Worm (Caenorhabditis elegans): ENCODE results near the gene sdz-4.

Gene sdz-4

DNA sequence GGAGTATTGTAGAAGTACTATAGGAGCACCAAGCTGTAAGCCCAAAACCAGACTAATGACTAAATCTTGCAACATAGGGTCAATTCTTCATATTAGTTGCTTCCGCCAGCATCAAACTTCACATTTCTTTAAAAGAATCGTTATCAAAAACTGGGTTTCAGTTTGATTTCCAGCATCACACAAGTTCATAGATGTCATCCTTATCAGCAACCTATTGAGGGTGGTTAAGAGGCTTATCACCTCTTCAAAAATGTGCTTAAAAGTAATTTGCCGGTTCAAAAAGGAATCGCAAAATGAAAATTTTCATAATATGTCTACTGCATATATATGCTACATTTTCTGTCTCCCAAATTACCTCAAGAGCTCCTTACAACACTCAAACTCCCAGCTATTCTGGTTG is 14.9 kb upstream of the sdz-4 start, which contains the start of gene clec-43:
Gene clec-43, plus strand, starts transcription at position 294 of the 400 bp plus-strand sequence.
- peak; percentile 76 for TF ChIP-seq pqm-1 (tag; optimal IDR thresholded peaks at IDR 0.05)
- no peak for TF ChIP-seq unc-39 (tag; optimal IDR thresholded peaks at IDR 0.05)
- peak; percentile 81 for TF ChIP-seq elt-2 (tag; optimal IDR thresholded peaks at IDR 0.05)

DNA sequence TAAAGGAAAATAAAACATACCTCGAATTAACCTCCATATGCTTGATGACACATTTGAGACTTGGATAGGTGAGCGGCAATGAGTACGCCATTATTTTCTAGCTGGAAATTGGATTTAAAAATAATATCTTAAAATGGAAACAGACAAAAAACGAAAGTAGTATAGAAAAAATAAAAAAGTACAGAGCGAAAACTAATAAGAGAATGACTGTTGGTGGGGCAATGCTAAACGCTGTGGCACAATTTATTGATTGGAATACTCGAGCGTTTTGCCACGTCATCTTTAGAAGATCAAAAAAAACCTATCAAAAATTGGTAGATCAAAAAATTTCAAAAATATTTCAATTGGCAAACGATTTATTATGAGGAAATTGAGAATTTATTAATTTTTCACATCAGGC is 10.6 kb upstream of the sdz-4 start, which contains the start of gene fbxc-32:
Gene fbxc-32, minus strand, starts transcription at position 101 of the 400 bp plus-strand sequence.
- TF ChIP-seq mdl-1 (tag; optimal IDR thresholded peaks at IDR 0.05) (no peak), aly-2 (tag; optimal IDR thresholded peaks at IDR 0.05) (no peak), lin-39 (tag; optimal IDR thresholded peaks at IDR 0.05) (no peak), nfya-1 (tag; optimal IDR thresholded peaks at IDR 0.05; ENCODE audit: insufficient read depth) (no peak), skn-1 (tag; optimal IDR thresholded peaks at IDR 0.05) (no peak), lin-15B (tag; optimal IDR thresholded peaks at IDR 0.05) (no peak), nhr-237 (tag; optimal IDR thresholded peaks at IDR 0.05) (no peak), R02D3.7 (tag; optimal IDR thresholded peaks at IDR 0.05) (no peak), elt-2 (tag; optimal IDR thresholded peaks at IDR 0.05) (no peak), unc-62 (GFP tag; optimal IDR thresholded peaks at IDR 0.05) (no peak), nhr-23 (tag; optimal IDR thresholded peaks at IDR 0.05) (no peak), egl-5 (tag; optimal IDR thresholded peaks at IDR 0.05) (no peak), egl-27 (tag; optimal IDR thresholded peaks at IDR 0.05) (no peak), fkh-2 (tag; optimal IDR thresholded peaks at IDR 0.05) (no peak), nhr-12 (tag; optimal IDR thresholded peaks at IDR 0.05) (no peak), daf-12 (tag; optimal IDR thresholded peaks at IDR 0.05) (no peak), ceh-9 (tag; optimal IDR thresholded peaks at IDR 0.05) (no peak), mml-1 (tag; optimal IDR thresholded peaks at IDR 0.05) (no peak), fkh-10 (GFP tag; optimal IDR thresholded peaks at IDR 0.05) (no peak)

DNA sequence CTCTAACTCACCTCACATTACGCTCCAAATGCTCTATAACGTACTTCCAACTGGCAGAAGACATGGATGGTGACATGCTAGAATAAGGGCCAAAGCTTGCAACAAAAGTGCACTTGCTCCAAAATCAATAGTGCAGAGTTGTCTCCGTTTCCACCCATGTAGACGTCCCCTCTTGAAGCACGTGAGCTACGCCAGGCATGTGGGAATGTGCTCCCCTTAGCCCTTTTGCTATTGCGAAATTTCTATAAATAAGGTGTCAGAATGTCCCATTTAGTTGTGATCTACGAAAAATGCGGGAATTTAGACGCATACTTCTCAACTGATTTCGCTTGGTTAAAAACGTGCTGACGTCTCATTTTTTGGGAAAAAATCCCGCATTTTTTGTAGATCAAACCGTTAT is 8.3 kb upstream of the sdz-4 start:
- TF ChIP-seq nhr-23 (tag; optimal IDR thresholded peaks at IDR 0.05) (no peak), nhr-67 (tag; optimal IDR thresholded peaks at IDR 0.05) (no peak), elt-2 (tag; optimal IDR thresholded peaks at IDR 0.05) (no peak), nhr-237 (tag; optimal IDR thresholded peaks at IDR 0.05) (no peak), egl-5 (tag; optimal IDR thresholded peaks at IDR 0.05) (no peak), lsy-12 (tag; optimal IDR thresholded peaks at IDR 0.05) (no peak), nfya-1 (tag; optimal IDR thresholded peaks at IDR 0.05; ENCODE audit: insufficient read depth) (no peak), elt-1 (tag; optimal IDR thresholded peaks at IDR 0.05) (no peak), jun-1 (tag; optimal IDR thresholded peaks at IDR 0.05) (no peak), sea-2 (GFP tag; optimal IDR thresholded peaks at IDR 0.05) (no peak), fos-1 (tag; optimal IDR thresholded peaks at IDR 0.05) (no peak), ztf-4 (tag; optimal IDR thresholded peaks at IDR 0.05) (no peak), nhr-12 (tag; optimal IDR thresholded peaks at IDR 0.05) (no peak), ceh-9 (tag; optimal IDR thresholded peaks at IDR 0.05) (no peak), nhr-28 (tag; optimal IDR thresholded peaks at IDR 0.05) (no peak)

DNA sequence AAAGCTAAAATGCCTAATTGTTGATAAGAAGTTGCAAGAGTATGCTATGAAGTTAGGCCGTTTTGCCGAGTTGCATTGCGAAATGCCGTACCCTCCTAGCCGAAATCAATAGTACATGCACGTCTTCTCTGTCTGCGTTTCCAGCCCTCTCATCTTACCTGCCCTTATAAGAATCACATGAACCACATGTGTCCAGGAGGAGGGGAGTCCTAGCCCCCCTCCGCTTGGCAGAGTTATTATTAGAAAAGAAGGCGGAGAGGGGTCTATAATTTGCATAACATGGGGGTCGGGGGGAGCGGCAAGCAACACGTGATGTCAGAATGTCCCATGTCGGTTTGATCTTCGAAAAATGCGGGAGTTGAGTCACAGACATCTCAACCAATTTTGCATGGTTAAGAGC is 5.7 kb upstream of the sdz-4 start:
- TF ChIP-seq eor-1 (tag; optimal IDR thresholded peaks at IDR 0.05) (no peak), lin-39 (tag; optimal IDR thresholded peaks at IDR 0.05) (no peak), fos-1 (tag; optimal IDR thresholded peaks at IDR 0.05) (no peak), elt-2 (tag; optimal IDR thresholded peaks at IDR 0.05) (no peak), sea-2 (GFP tag; optimal IDR thresholded peaks at IDR 0.05) (no peak), fkh-10 (GFP tag; optimal IDR thresholded peaks at IDR 0.05) (no peak), nhr-76 (tag; optimal IDR thresholded peaks at IDR 0.05) (no peak), hmg-11 (tag; optimal IDR thresholded peaks at IDR 0.05) (no peak), nhr-43 (tag; optimal IDR thresholded peaks at IDR 0.05; ENCODE audit: poor library complexity, severe bottlenecking) (no peak), egl-27 (tag; optimal IDR thresholded peaks at IDR 0.05) (no peak), jun-1 (tag; optimal IDR thresholded peaks at IDR 0.05) (no peak)

DNA sequence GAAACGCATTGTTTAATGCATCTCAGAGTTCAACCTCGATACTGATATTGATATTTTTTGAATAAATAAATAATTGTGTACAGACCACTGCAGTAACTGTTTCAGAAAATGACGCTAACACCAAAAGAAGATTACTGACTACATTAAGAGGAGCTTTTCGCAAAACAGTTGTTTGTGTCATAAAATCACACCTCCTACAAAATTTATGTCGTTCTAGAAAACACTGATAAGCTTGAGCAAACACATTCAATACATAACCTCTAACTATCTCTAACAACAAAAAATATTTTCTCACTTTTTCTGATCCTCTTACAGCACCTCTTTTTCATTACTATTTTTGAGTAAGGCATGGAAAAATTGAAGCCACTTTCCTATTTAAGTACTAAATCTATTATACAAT is 4.1 kb upstream of the sdz-4 start, which contains the start of gene fbxc-7:
Gene fbxc-7, plus strand, starts transcription at position 301 of the 400 bp plus-strand sequence.
- TF ChIP-seq elt-2 (tag; optimal IDR thresholded peaks at IDR 0.05) = peak; percentile 26

All from whole organism, L3 larva.